Fruit fly (Drosophila melanogaster) whole organism, embryonic: ENCODE results near the gene Tasp1.
A peak's percentile ranks its signal among the peaks of the same experiment; 100 is the strongest.

ENCODE experiments used
- Antp ChIP-seq: fragments of 200-800 bp; sonication (Bioruptor generic); optimal IDR thresholded peaks from 3 replicates; lab custom pipeline; 2016; ENCODE audit warnings: missing biosample characterization, missing genetic modification characterization
- CG1024 ChIP-seq: fragments of 200-800 bp; sonication (Bioruptor generic); IDR thresholded peaks from 2 replicates; pipeline ENCODE4 v1.3.6; 2022; ENCODE audit warnings: missing biosample characterization, missing genetic modification characterization
- CG10267 ChIP-seq: fragments of 200-800 bp; sonication (Bioruptor generic); optimal IDR thresholded peaks from 2 replicates; lab custom pipeline; 2018; ENCODE audit warnings: missing biosample characterization, mild to moderate bottlenecking, missing genetic modification characterization, moderate library complexity
- CG10959 ChIP-seq: fragments of 200-800 bp; sonication (Bioruptor generic); IDR thresholded peaks from 2 replicates; pipeline ENCODE4 v1.3.6; 2022; ENCODE audit warnings: missing biosample characterization, missing genetic modification characterization
- CG11093 ChIP-seq: fragments of 200-800 bp; sonication (Bioruptor generic); IDR thresholded peaks from 3 replicates; pipeline ENCODE4 v1.3.6; 2022; ENCODE audit warnings: missing biosample characterization, missing genetic modification characterization
- CG12104 ChIP-seq: fragments of 200-800 bp; sonication (Bioruptor generic); optimal IDR thresholded peaks from 3 replicates; lab custom pipeline; 2016; ENCODE audit warnings: missing biosample characterization, missing genetic modification characterization
- CG14441 ChIP-seq: fragments of 200-800 bp; sonication (Bioruptor generic); IDR thresholded peaks from 2 replicates; pipeline ENCODE4 v1.3.6; 2022; ENCODE audit warnings: missing biosample characterization, missing genetic modification characterization
- CG15514 ChIP-seq: fragments of 200-800 bp; sonication (Bioruptor generic); optimal IDR thresholded peaks from 3 replicates; lab custom pipeline; 2017; ENCODE audit warnings: missing biosample characterization, missing genetic modification characterization, mild to moderate bottlenecking, moderate library complexity, missing genetic modification reagents
- CG16815 ChIP-seq: fragments of 200-800 bp; sonication (Bioruptor generic); optimal IDR thresholded peaks from 3 replicates; lab custom pipeline; 2017; ENCODE audit warnings: missing biosample characterization, mild to moderate bottlenecking, missing genetic modification characterization
- CG17612 ChIP-seq: fragments of 200-800 bp; sonication (Bioruptor generic); IDR thresholded peaks from 2 replicates; pipeline ENCODE4 v1.3.6; 2022; ENCODE audit warnings: missing biosample characterization, missing genetic modification characterization
- CG1792 ChIP-seq: fragments of 200-800 bp; sonication (Bioruptor generic); optimal IDR thresholded peaks from 2 replicates; lab custom pipeline; 2016; ENCODE audit warnings: missing biosample characterization, missing genetic modification characterization
- CG18011 ChIP-seq: fragments of 200-800 bp; sonication (Bioruptor generic); optimal IDR thresholded peaks from 2 replicates; lab custom pipeline; 2017; ENCODE audit warnings: missing biosample characterization, missing genetic modification characterization, mild to moderate bottlenecking, moderate library complexity, missing genotype
- CG31224 ChIP-seq: fragments of 200-800 bp; sonication (Bioruptor generic); IDR thresholded peaks from 2 replicates; pipeline ENCODE4 v1.3.6; 2022; ENCODE audit warnings: missing biosample characterization, missing genetic modification characterization
- CG34422 ChIP-seq: fragments of 200-800 bp; sonication (Bioruptor generic); IDR thresholded peaks from 3 replicates; pipeline ENCODE4 v1.3.6; 2022; ENCODE audit warnings: missing biosample characterization, missing genetic modification characterization
- CG3847 ChIP-seq: fragments of 200-800 bp; sonication (Bioruptor generic); IDR thresholded peaks from 2 replicates; pipeline ENCODE4 v1.3.6; 2022; ENCODE audit warnings: missing biosample characterization, missing genetic modification characterization
- CG43689 ChIP-seq: fragments of 200-800 bp; sonication (Bioruptor generic); IDR thresholded peaks from 2 replicates; pipeline ENCODE4 v1.3.6; 2022; ENCODE audit warnings: missing biosample characterization, missing genetic modification characterization
- CG4404 ChIP-seq: fragments of 200-800 bp; sonication (Bioruptor generic); IDR thresholded peaks from 2 replicates; pipeline ENCODE4 v1.3.6; 2022; ENCODE audit warnings: missing biosample characterization, missing genetic modification characterization
- CG6175 ChIP-seq: fragments of 200-800 bp; sonication (Bioruptor generic); IDR thresholded peaks from 3 replicates; pipeline ENCODE4 v1.3.6; 2022; ENCODE audit warnings: missing biosample characterization, missing genetic modification characterization
- CG6654 ChIP-seq: fragments of 200-800 bp; sonication (Bioruptor generic); optimal IDR thresholded peaks from 2 replicates; lab custom pipeline; 2017; ENCODE audit warnings: missing biosample characterization, mild to moderate bottlenecking, missing genetic modification characterization
- CG7786 ChIP-seq: fragments of 200-800 bp; sonication (Bioruptor generic); optimal IDR thresholded peaks from 2 replicates; lab custom pipeline; 2016; ENCODE audit warnings: missing biosample characterization, missing genetic modification characterization
- CG8944 ChIP-seq: fragments of 200-800 bp; sonication (Bioruptor generic); optimal IDR thresholded peaks from 3 replicates; lab custom pipeline; 2016; ENCODE audit warnings: missing biosample characterization, missing genetic modification characterization
- Dad ChIP-seq: fragments of 200-800 bp; sonication (Bioruptor generic); optimal IDR thresholded peaks from 3 replicates; lab custom pipeline; 2016; ENCODE audit warnings: missing biosample characterization, missing genetic modification characterization
- Dip3 ChIP-seq: fragments of 200-800 bp; sonication (Bioruptor generic); optimal IDR thresholded peaks from 3 replicates; lab custom pipeline; 2016; ENCODE audit warnings: missing biosample characterization, missing genetic modification characterization
- Dll ChIP-seq: fragments of 200-800 bp; sonication (Bioruptor generic); IDR thresholded peaks from 4 replicates; pipeline ENCODE4 v1.3.6; 2022; ENCODE audit warnings: missing biosample characterization, missing genetic modification characterization; ENCODE audit not compliant: partially characterized antibody
- Elba2 ChIP-seq: fragments of 200-800 bp; sonication (Bioruptor generic); optimal IDR thresholded peaks from 3 replicates; lab custom pipeline; 2016; ENCODE audit warnings: missing biosample characterization, missing genetic modification characterization
- Fer2 ChIP-seq: fragments of 200-800 bp; sonication (Bioruptor generic); optimal IDR thresholded peaks from 2 replicates; lab custom pipeline; 2018; ENCODE audit warnings: missing biosample characterization, mild to moderate bottlenecking, missing genetic modification characterization, moderate library complexity
- HHEX ChIP-seq: fragments of 200-800 bp; sonication (Bioruptor generic); optimal IDR thresholded peaks from 3 replicates; lab custom pipeline; 2017; ENCODE audit warnings: missing biosample characterization, mild to moderate bottlenecking, missing genetic modification characterization, missing genetic modification reagents
- Mad ChIP-seq: fragments of 200-800 bp; sonication (Bioruptor generic); optimal IDR thresholded peaks from 2 replicates; lab custom pipeline; 2016; ENCODE audit warnings: missing biosample characterization, missing genetic modification characterization
- NFAT ChIP-seq: fragments of 200-800 bp; sonication (Bioruptor generic); IDR thresholded peaks from 2 replicates; pipeline ENCODE4 v1.3.6; 2022; ENCODE audit warnings: missing biosample characterization, missing genetic modification characterization
- PHDP ChIP-seq: fragments of 200-800 bp; sonication (Bioruptor generic); optimal IDR thresholded peaks from 3 replicates; lab custom pipeline; 2018; ENCODE audit warnings: missing biosample characterization, mild to moderate bottlenecking, missing genetic modification characterization, moderate library complexity
- Side ChIP-seq: fragments of 200-800 bp; sonication (Bioruptor generic); optimal IDR thresholded peaks from 2 replicates; lab custom pipeline; 2016; ENCODE audit warnings: missing biosample characterization, missing genetic modification characterization
- Trl ChIP-seq, 3 experiments: fragments of >200 bp in 2 of 3; fragments of 200-800 bp in 1 of 3; sonication (Bioruptor generic) in 1 of 3; optimal IDR thresholded peaks; 2 replicates in 1 of 3; 3 replicates in 2 of 3; lab custom pipeline; 2016 to 2017; ENCODE audit warnings: missing biosample characterization in 1 of 3, missing genetic modification characterization in 1 of 3
- br ChIP-seq: fragments of >200 bp; optimal IDR thresholded peaks from 2 replicates; lab custom pipeline; 2017
- cas ChIP-seq: fragments of 200-800 bp; sonication (Bioruptor generic); IDR thresholded peaks from 2 replicates; pipeline ENCODE4 v1.3.6; 2022; ENCODE audit warnings: missing biosample characterization, missing genetic modification characterization
- cg ChIP-seq: fragments of 200-800 bp; sonication (Bioruptor generic); optimal IDR thresholded peaks from 3 replicates; lab custom pipeline; 2019; ENCODE audit warnings: missing biosample characterization, mild to moderate bottlenecking, missing genetic modification characterization, moderate library complexity
- ci ChIP-seq: fragments of 200-800 bp; sonication (Bioruptor generic); IDR thresholded peaks from 3 replicates; pipeline ENCODE4 v1.3.6; 2022; ENCODE audit warnings: missing biosample characterization, missing genetic modification characterization
- danr ChIP-seq: fragments of 200-800 bp; sonication (Bioruptor generic); IDR thresholded peaks from 2 replicates; pipeline ENCODE4 v1.3.6; 2022; ENCODE audit warnings: missing biosample characterization, missing genetic modification characterization
- dati ChIP-seq: fragments of 200-800 bp; sonication (Bioruptor generic); IDR thresholded peaks from 2 replicates; pipeline ENCODE4 v1.3.6; 2022; ENCODE audit warnings: missing biosample characterization, missing genetic modification characterization
- dimm ChIP-seq: fragments of 200-800 bp; sonication (Bioruptor generic); IDR thresholded peaks from 2 replicates; pipeline ENCODE4 v1.3.6; 2022; ENCODE audit warnings: missing biosample characterization, missing genetic modification characterization
- eyg ChIP-seq: fragments of 200-800 bp; sonication (Bioruptor generic); optimal IDR thresholded peaks from 3 replicates; lab custom pipeline; 2016; ENCODE audit warnings: missing biosample characterization, missing genetic modification characterization
- lilli ChIP-seq: fragments of 200-800 bp; sonication (Bioruptor generic); optimal IDR thresholded peaks from 3 replicates; lab custom pipeline; 2016; ENCODE audit warnings: missing biosample characterization, missing genetic modification characterization
- lmd ChIP-seq: fragments of 200-800 bp; sonication (Bioruptor generic); IDR thresholded peaks from 2 replicates; pipeline ENCODE4 v1.3.6; 2022; ENCODE audit warnings: missing biosample characterization, missing genetic modification characterization
- mld ChIP-seq: fragments of 200-800 bp; sonication (Bioruptor generic); IDR thresholded peaks from 3 replicates; pipeline ENCODE4 v1.3.6; 2022; ENCODE audit warnings: missing biosample characterization, missing genetic modification characterization; ENCODE audit not compliant: partially characterized antibody
- pfk ChIP-seq: fragments of 200-800 bp; sonication (Bioruptor generic); optimal IDR thresholded peaks from 2 replicates; lab custom pipeline; 2018; ENCODE audit warnings: missing biosample characterization, mild to moderate bottlenecking, missing genetic modification characterization, moderate library complexity
- sc ChIP-seq, 3 experiments: fragments of >200 bp in 2 of 3; fragments of 200-800 bp in 1 of 3; sonication (Bioruptor generic) in 1 of 3; optimal IDR thresholded peaks; 2 replicates in 2 of 3; 3 replicates in 1 of 3; lab custom pipeline; 2017; ENCODE audit warnings: mild to moderate bottlenecking in 1 of 3, missing biosample characterization in 1 of 3, missing genetic modification characterization in 1 of 3, missing genetic modification reagents in 1 of 3
- sens ChIP-seq: fragments of 200-800 bp; sonication (Bioruptor generic); peaks from one replicate; lab custom pipeline; 2016; ENCODE audit warnings: missing biosample characterization, missing genetic modification characterization
- sim ChIP-seq: fragments of 200-800 bp; sonication (Bioruptor generic); IDR thresholded peaks from 2 replicates; pipeline ENCODE4 v1.3.6; 2022; ENCODE audit warnings: missing biosample characterization, missing genetic modification characterization
- sima ChIP-seq: fragments of 200-800 bp; sonication (Bioruptor generic); optimal IDR thresholded peaks from 2 replicates; lab custom pipeline; 2016; ENCODE audit warnings: missing biosample characterization, missing genetic modification characterization
- ttk ChIP-seq: fragments of 200-800 bp; sonication (Bioruptor generic); IDR thresholded peaks from 2 replicates; pipeline ENCODE4 v2.1.2; 2022; ENCODE audit warnings: missing biosample characterization, missing genetic modification characterization
- zfh1 ChIP-seq: fragments of 200-800 bp; sonication (Bioruptor generic); IDR thresholded peaks from 3 replicates; pipeline ENCODE4 v1.3.6; 2022; ENCODE audit warnings: missing biosample characterization, missing genetic modification characterization
- zfh2 ChIP-seq: fragments of 200-800 bp; sonication (Bioruptor generic); optimal IDR thresholded peaks from 2 replicates; lab custom pipeline; 2016; ENCODE audit warnings: missing biosample characterization, missing genetic modification characterization

Gene Tasp1

dm6 chr3L:16105528-16105927, 18.2 kb upstream of the Tasp1 start, which contains the start of the genes IntS9 and CG43295 (continued):
- TF ChIP-seq Trl (optimal IDR thresholded peaks at IDR 0.05; lab: Kevin White, UChicago) = no peak
- peak; percentile 87 for TF ChIP-seq Trl (GFP tag; optimal IDR thresholded peaks at IDR 0.05; lab: Kevin White, UChicago)
- TF ChIP-seq CG1792 (GFP tag; lab: Kevin White, UChicago) = peak; percentile 69
- peak; percentile 60; the same call in 1 of the 2 replicates for TF ChIP-seq sim (GFP tag; lab: Robert Waterston, UW)
- peak; percentile 92 for TF ChIP-seq CG34422 (GFP tag; lab: Robert Waterston, UW)
- TF ChIP-seq cg = no peak
- TF ChIP-seq CG31224 (GFP tag; lab: Robert Waterston, UW) = peak; percentile 60
- peak; percentile 74; the same call in 1 of the 2 replicates for TF ChIP-seq cas (GFP tag; lab: Robert Waterston, UW)
- peak; percentile 77 for TF ChIP-seq ttk (GFP tag; lab: Robert Waterston, UW)
- TF ChIP-seq sima (GFP tag; lab: Kevin White, UChicago) = peak; percentile 25
- peak; percentile 44 for TF ChIP-seq CG12104 (GFP tag; lab: Kevin White, UChicago)
- TF ChIP-seq CG17612 (GFP tag; lab: Robert Waterston, UW) = peak; percentile 47; the same call in 1 of the 2 replicates
- peak; percentile 86 for TF ChIP-seq Mad (GFP tag; lab: Kevin White, UChicago)
- TF ChIP-seq CG18011 (GFP tag; lab: Kevin White, UChicago) = peak; percentile 70
- peak; percentile 77 for TF ChIP-seq NFAT (GFP tag; lab: Robert Waterston, UW)
- TF ChIP-seq sens (GFP tag; lab: Kevin White, UChicago) = peak; percentile 99
- peak; percentile 93 for TF ChIP-seq lilli (GFP tag; lab: Kevin White, UChicago)
- TF ChIP-seq Dad = peak; percentile 76
- peak; percentile 77 for TF ChIP-seq CG4404 (GFP tag; lab: Robert Waterston, UW)
- no peak for TF ChIP-seq sc (optimal IDR thresholded peaks at IDR 0.05; lab: Kevin White, UChicago)
- peak; percentile 55 for TF ChIP-seq sc (GFP tag; optimal IDR thresholded peaks at IDR 0.05; lab: Kevin White, UChicago)
- TF ChIP-seq eyg (GFP tag; lab: Kevin White, UChicago) = peak; percentile 46
- TF ChIP-seq danr (GFP tag; lab: Robert Waterston, UW) = peak; percentile 44
- peak; percentile 85 for TF ChIP-seq CG1024
- TF ChIP-seq dimm (GFP tag; lab: Robert Waterston, UW) = 0 out of 2 replicates have a peak, but pooled peaks have one; percentile 19
- peak; percentile 85 for TF ChIP-seq CG10959
- TF ChIP-seq Dip3 = peak; percentile 86
- TF ChIP-seq mld (GFP tag; lab: Robert Waterston, UW) = no peak
- peak; percentile 82 for TF ChIP-seq dati (GFP tag; lab: Robert Waterston, UW)
- peak; percentile 93 for TF ChIP-seq ci (GFP tag; lab: Robert Waterston, UW)
- TF ChIP-seq Dll (GFP tag; lab: Robert Waterston, UW) = 0 out of 4 replicates have a peak, but pooled peaks have one; percentile 25
- no peak for TF ChIP-seq Fer2 (tag; lab: Kevin White, UChicago)
- TF ChIP-seq HHEX (GFP tag; lab: Kevin White, UChicago) = peak; percentile 72
- TF ChIP-seq CG15514 (GFP tag; lab: Kevin White, UChicago) = peak; percentile 99
- TF ChIP-seq lmd (GFP tag; lab: Robert Waterston, UW) = peak; percentile 79
- no peak for TF ChIP-seq br
- peak; percentile 53 for TF ChIP-seq CG43689 (GFP tag; lab: Robert Waterston, UW)
- peak; percentile 65 for TF ChIP-seq CG16815
- peak; percentile 43 for TF ChIP-seq CG6654 (GFP tag; lab: Kevin White, UChicago)
- TF ChIP-seq CG3847 (GFP tag; lab: Robert Waterston, UW) = peak; percentile 65
- TF ChIP-seq CG8944 = peak; percentile 86
- peak; percentile 90 for TF ChIP-seq zfh1 (GFP tag; lab: Robert Waterston, UW)
- peak; percentile 87 for TF ChIP-seq Side (GFP tag; lab: Kevin White, UChicago)
- TF ChIP-seq Elba2 (GFP tag; lab: Kevin White, UChicago) = peak; percentile 69
- TF ChIP-seq CG7786 = peak; percentile 85
- TF ChIP-seq CG14441 (GFP tag; lab: Robert Waterston, UW) = peak; percentile 89
- peak; percentile 70 for TF ChIP-seq CG10267
- no peak for TF ChIP-seq CG6175 (GFP tag; lab: Robert Waterston, UW)
- TF ChIP-seq zfh2 = peak; percentile 91
- TF ChIP-seq PHDP = no peak
- peak; percentile 89 for TF ChIP-seq Antp (GFP tag; lab: Kevin White, UChicago)
- no peak for TF ChIP-seq pfk (GFP tag; lab: Kevin White, UChicago)
- peak; percentile 67; the same call in 1 of the 3 replicates for TF ChIP-seq CG11093
